Worm (Caenorhabditis elegans) whole organism, L4 larva: ENCODE measurements around the gene ZK863.8.

Source experiments
- F10B5.3 ChIP-seq: sonication (generic microtip); optimal IDR thresholded peaks from 2 replicates; lab custom pipeline; 2016; ENCODE audit warnings: mild to moderate bottlenecking, missing genetic modification characterization, missing compliant biosample characterization
- F49E8.2 ChIP-seq: sonication (generic microtip); optimal IDR thresholded peaks from 2 replicates; lab custom pipeline; 2016; ENCODE audit warnings: missing compliant biosample characterization, mild to moderate bottlenecking, missing genetic modification characterization, borderline replicate concordance
- T26A8.4 ChIP-seq: fragments of 200-800 bp; sonication (Bioruptor generic); IDR thresholded peaks from 2 replicates; pipeline ENCODE4 v1.3.6; 2022; ENCODE audit warnings: missing genetic modification characterization, missing compliant biosample characterization
- Y48G9A.11 ChIP-seq: fragments of 200-800 bp; sonication (Bioruptor generic); IDR thresholded peaks from 2 replicates; pipeline ENCODE4 v1.3.6; 2022; ENCODE audit warnings: missing genetic modification reagents, missing genetic modification characterization, missing compliant biosample characterization
- aha-1 ChIP-seq: fragments of 150-350 bp; peaks from one replicate; lab custom pipeline; 2014; ENCODE audit warnings: missing biosample characterization, missing genetic modification characterization
- attf-4 ChIP-seq: sonication (generic microtip); optimal IDR thresholded peaks from 3 replicates; lab custom pipeline; 2017; ENCODE audit warnings: missing biosample characterization, missing genetic modification characterization
- ces-1 ChIP-seq: fragments of 150-350 bp; sonication (generic microtip); optimal IDR thresholded peaks from 4 replicates; lab custom pipeline; 2014; ENCODE audit warnings: missing biosample characterization, missing genetic modification reagents, missing genetic modification characterization
- daf-16 ChIP-seq, 3 experiments: sonication (generic microtip); optimal IDR thresholded peaks; 2 replicates each; lab custom pipeline; 2016 to 2017; ENCODE audit warnings: missing genetic modification characterization in 3 of 3, missing genetic modification reagents in 3 of 3, mild to moderate bottlenecking in 2 of 3, missing compliant biosample characterization in 2 of 3, missing biosample characterization in 1 of 3, moderate library complexity in 1 of 3
- daf-8 ChIP-seq: fragments of 200-800 bp; sonication (Bioruptor generic); IDR thresholded peaks from 2 replicates; pipeline ENCODE4 v1.3.6; 2022; ENCODE audit warnings: missing genetic modification characterization, missing compliant biosample characterization
- dmd-6 ChIP-seq: fragments of 200-800 bp; sonication (Bioruptor generic); IDR thresholded peaks from 2 replicates; pipeline ENCODE4 v1.3.6; 2022; ENCODE audit warnings: missing genetic modification reagents, missing genetic modification characterization, missing compliant biosample characterization
- dmd-8 ChIP-seq: fragments of 200-800 bp; sonication (Bioruptor generic); IDR thresholded peaks from 2 replicates; pipeline ENCODE4 v1.3.6; 2022; ENCODE audit warnings: missing genetic modification characterization, missing compliant biosample characterization
- dmd-9 ChIP-seq: fragments of 200-800 bp; sonication (Bioruptor generic); IDR thresholded peaks from 2 replicates; pipeline ENCODE4 v1.3.6; 2022; ENCODE audit warnings: missing genetic modification reagents, missing genetic modification characterization, missing compliant biosample characterization
- dve-1 ChIP-seq: sonication (generic microtip); optimal IDR thresholded peaks from 2 replicates; lab custom pipeline; 2017; ENCODE audit warnings: antibody characterized with exemption, mild to moderate bottlenecking, missing genetic modification characterization, missing compliant biosample characterization; ENCODE audit not compliant: insufficient read depth
- hif-1 ChIP-seq, 2 experiments: sonication (generic microtip); optimal IDR thresholded peaks; 2 replicates each; lab custom pipeline; 2016 to 2017; ENCODE audit warnings: missing compliant biosample characterization in 2 of 2, missing genetic modification characterization in 2 of 2, missing genetic modification reagents in 2 of 2, missing genotype in 2 of 2, mild to moderate bottlenecking in 1 of 2
- hlh-11 ChIP-seq: fragments of 200-800 bp; sonication (Bioruptor generic); optimal IDR thresholded peaks from 2 replicates; lab custom pipeline; 2018; ENCODE audit warnings: mild to moderate bottlenecking, missing genetic modification characterization, missing compliant biosample characterization
- hlh-30 ChIP-seq: sonication (generic microtip); optimal IDR thresholded peaks from 2 replicates; lab custom pipeline; 2017; ENCODE audit warnings: antibody characterized with exemption, mild to moderate bottlenecking, missing genetic modification characterization, missing compliant biosample characterization; ENCODE audit not compliant: insufficient read depth
- lin-38 ChIP-seq: fragments of 200-800 bp; sonication (Bioruptor generic); IDR thresholded peaks from 2 replicates; pipeline ENCODE4 v1.3.6; 2022; ENCODE audit warnings: missing genetic modification reagents, missing genetic modification characterization, missing compliant biosample characterization
- lin-39 ChIP-seq: fragments of 150-350 bp; optimal IDR thresholded peaks from 2 replicates; lab custom pipeline; 2014; ENCODE audit warnings: missing biosample characterization, missing genetic modification reagents, missing genetic modification characterization
- madf-5 ChIP-seq, 2 experiments: fragments of 200-800 bp; sonication (Bioruptor generic); IDR thresholded peaks; 2 replicates each; pipeline ENCODE4 v1.3.6; 2022; ENCODE audit warnings: missing compliant biosample characterization in 2 of 2, missing genetic modification characterization in 2 of 2
- madf-9 ChIP-seq: fragments of 200-800 bp; sonication (Bioruptor generic); conservative IDR thresholded peaks from 2 replicates; pipeline ENCODE4 v1.3.6; 2022; ENCODE audit warnings: missing genetic modification reagents, missing genetic modification characterization, missing compliant biosample characterization
- mdl-1 ChIP-seq, 2 experiments: fragments of 150-350 bp in 1 of 2; sonication (generic microtip) in 1 of 2; optimal IDR thresholded peaks; 2 replicates each; lab custom pipeline; 2014 to 2017; ENCODE audit warnings: missing biosample characterization in 2 of 2, missing genetic modification characterization in 2 of 2
- mdt-29 ChIP-seq: fragments of 200-800 bp; sonication (Bioruptor generic); IDR thresholded peaks from 2 replicates; pipeline ENCODE4 v1.3.6; 2022; ENCODE audit warnings: missing genetic modification reagents, missing genetic modification characterization, missing compliant biosample characterization
- mxl-2 ChIP-seq: fragments of 200-800 bp; sonication (Bioruptor generic); conservative IDR thresholded peaks from 2 replicates; pipeline ENCODE4 v1.3.6; 2022; ENCODE audit warnings: missing genetic modification reagents, missing genetic modification characterization, missing compliant biosample characterization
- mxl-3 ChIP-seq: fragments of 200-800 bp; sonication (Bioruptor generic); optimal IDR thresholded peaks from 2 replicates; lab custom pipeline; 2018; ENCODE audit warnings: mild to moderate bottlenecking, missing genetic modification characterization, missing compliant biosample characterization
- nhr-102 ChIP-seq: sonication (generic microtip); optimal IDR thresholded peaks from 2 replicates; lab custom pipeline; 2016; ENCODE audit warnings: mild to moderate bottlenecking, missing genetic modification characterization, moderate library complexity, missing compliant biosample characterization
- nhr-237 ChIP-seq: sonication (generic microtip); optimal IDR thresholded peaks from 2 replicates; lab custom pipeline; 2017; ENCODE audit warnings: missing biosample characterization, missing genetic modification characterization
- nhr-28 ChIP-seq: fragments of 150-350 bp; optimal IDR thresholded peaks from 2 replicates; lab custom pipeline; 2014; ENCODE audit warnings: missing biosample characterization, missing genetic modification characterization
- nhr-48 ChIP-seq: sonication (generic microtip); optimal IDR thresholded peaks from 2 replicates; lab custom pipeline; 2016; ENCODE audit warnings: mild to moderate bottlenecking, missing genetic modification characterization, missing compliant biosample characterization
- nhr-77 ChIP-seq: fragments of 150-350 bp; optimal IDR thresholded peaks from 2 replicates; lab custom pipeline; 2014; ENCODE audit warnings: missing biosample characterization, missing genetic modification characterization
- php-3 ChIP-seq: fragments of 200-800 bp; sonication (Bioruptor generic); IDR thresholded peaks from 2 replicates; pipeline ENCODE4 v1.3.6; 2022; ENCODE audit warnings: missing genetic modification reagents, missing genetic modification characterization, missing compliant biosample characterization
- pqm-1 ChIP-seq: sonication (generic microtip); optimal IDR thresholded peaks from 2 replicates; lab custom pipeline; 2017; ENCODE audit warnings: missing biosample characterization, missing genetic modification characterization
- sdz-12 ChIP-seq: fragments of 200-800 bp; sonication (Bioruptor generic); optimal IDR thresholded peaks from 2 replicates; lab custom pipeline; 2018; ENCODE audit warnings: mild to moderate bottlenecking, missing genetic modification characterization, missing compliant biosample characterization
- set-16 ChIP-seq: fragments of 200-800 bp; sonication (Bioruptor generic); IDR thresholded peaks from 2 replicates; pipeline ENCODE4 v1.3.6; 2022; ENCODE audit warnings: missing genetic modification reagents, missing genetic modification characterization, missing compliant biosample characterization
- skn-1 ChIP-seq: fragments of 150-350 bp; optimal IDR thresholded peaks from 2 replicates; lab custom pipeline; 2014; ENCODE audit warnings: missing biosample characterization, missing genetic modification characterization
- snpc-1.2 ChIP-seq: fragments of 200-800 bp; sonication (Bioruptor generic); IDR thresholded peaks from 2 replicates; pipeline ENCODE4 v1.3.6; 2022; ENCODE audit warnings: missing genetic modification reagents, missing genetic modification characterization, missing compliant biosample characterization
- snpc-4 ChIP-seq: fragments of 150-350 bp; optimal IDR thresholded peaks from 2 replicates; lab custom pipeline; 2014; ENCODE audit warnings: missing biosample characterization, missing genetic modification characterization
- tra-1 ChIP-seq: fragments of 200-800 bp; sonication (Bioruptor generic); IDR thresholded peaks from 2 replicates; pipeline ENCODE4 v1.3.6; 2022; ENCODE audit warnings: missing genetic modification reagents, missing genetic modification characterization, missing compliant biosample characterization
- unc-130 ChIP-seq: sonication (generic microtip); optimal IDR thresholded peaks from 2 replicates; lab custom pipeline; 2016; ENCODE audit warnings: missing genetic modification reagents, missing genetic modification characterization, missing compliant biosample characterization
- unc-62 ChIP-seq, 3 experiments: fragments of 150-350 bp in 1 of 3; sonication (generic microtip); optimal IDR thresholded peaks in 2 of 3; peaks in 1 of 3; 1 replicate in 1 of 3; 2 replicates in 2 of 3; lab custom pipeline; 2014 to 2017; ENCODE audit warnings: missing biosample characterization in 3 of 3, missing genetic modification characterization in 3 of 3, missing genetic modification reagents in 3 of 3, missing genotype in 1 of 3
- zfp-2 ChIP-seq: sonication (generic microtip); optimal IDR thresholded peaks from 2 replicates; lab custom pipeline; 2016; ENCODE audit warnings: mild to moderate bottlenecking, missing genetic modification characterization, missing compliant biosample characterization
- zip-2 ChIP-seq: fragments of 150-350 bp; optimal IDR thresholded peaks from 2 replicates; lab custom pipeline; 2014; ENCODE audit warnings: missing biosample characterization, missing genetic modification characterization
- ztf-11 ChIP-seq: fragments of 150-350 bp; optimal IDR thresholded peaks from 2 replicates; lab custom pipeline; 2014; ENCODE audit warnings: missing biosample characterization, missing genetic modification characterization

ZK863.8 gene

DNA sequence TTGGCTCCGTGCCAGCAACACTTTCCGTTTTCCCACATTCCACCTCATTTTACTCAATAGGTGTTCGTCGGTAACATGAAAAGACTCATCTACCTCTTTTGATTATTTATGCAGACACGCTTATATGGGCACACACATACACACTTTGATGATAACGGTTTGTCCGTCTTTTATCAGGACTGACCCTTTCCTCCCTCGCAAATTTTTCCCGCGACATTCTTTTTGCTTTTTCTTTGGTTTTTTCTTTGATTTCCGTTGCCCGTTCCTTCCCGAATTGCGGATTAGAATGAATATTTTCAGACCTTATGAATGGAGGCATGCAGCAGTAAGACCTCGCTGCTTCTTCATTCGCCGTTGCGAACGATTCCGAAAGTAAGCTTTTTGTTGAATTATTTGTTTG lies 25.7 kb upstream of the ZK863.8 start, which contains the start of gene vab-8 (continued):
- TF ChIP-seq zfp-2 (tag; lab: Kevin White, UChicago) (no peak), dmd-8 (GFP tag; lab: Robert Waterston, UW) (no peak)

DNA sequence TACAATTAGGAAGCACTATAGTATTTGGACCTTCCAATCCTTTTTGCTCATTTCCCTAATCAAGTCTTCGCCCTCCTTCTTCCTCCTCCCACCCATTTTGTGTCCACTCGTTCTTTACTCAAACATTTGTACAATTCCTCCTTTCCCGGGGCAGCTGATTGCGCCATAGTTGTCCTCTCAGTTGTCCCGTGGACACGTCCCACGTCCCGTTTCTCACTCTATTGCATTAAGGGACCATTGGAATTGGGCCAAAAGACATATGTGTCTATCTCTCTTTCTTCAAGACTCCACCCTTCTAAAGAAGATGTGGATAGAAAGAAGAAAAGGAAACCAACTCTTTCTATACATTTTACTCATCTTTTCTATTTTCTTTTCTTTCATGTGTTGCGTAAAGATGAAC lies 23.8 kb upstream of the ZK863.8 start:
- TF ChIP-seq aha-1 (peak; percentile 78), ces-1 (GFP tag; lab: Kevin White, UChicago) (peak; percentile 21), nhr-237 (tag; lab: Kevin White, UChicago) (no peak)

DNA sequence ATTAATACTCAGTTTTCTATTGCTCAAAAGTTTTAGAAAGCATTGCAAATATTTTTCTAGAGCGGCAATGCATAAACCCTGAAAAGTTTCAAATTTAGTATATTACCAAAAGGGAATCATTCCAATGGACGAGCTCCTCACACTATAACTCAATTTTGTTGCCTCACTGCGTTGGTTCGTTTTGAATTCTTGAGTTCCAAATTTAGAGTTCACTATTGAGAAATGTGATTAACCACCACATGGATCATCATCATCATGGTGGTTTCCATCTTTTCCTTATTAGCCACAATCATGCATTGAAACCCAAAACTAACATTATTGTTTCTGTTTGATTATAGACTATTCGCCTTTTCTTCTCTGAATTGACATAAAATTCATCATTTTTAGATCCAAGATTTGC lies 22.6 kb upstream of the ZK863.8 start:
- TF ChIP-seq set-16 (no peak), lin-39 (tag; lab: Kevin White, UChicago) (no peak), snpc-4 (tag; lab: Kevin White, UChicago) (no peak), lin-38 (GFP tag; lab: Robert Waterston, UW) (no peak), F49E8.2 (tag; lab: Kevin White, UChicago) (no peak), ztf-11 (no peak), Y48G9A.11 (GFP tag; lab: Robert Waterston, UW) (no peak), ces-1 (GFP tag; lab: Kevin White, UChicago) (peak; percentile 34), unc-130 (no peak)

DNA sequence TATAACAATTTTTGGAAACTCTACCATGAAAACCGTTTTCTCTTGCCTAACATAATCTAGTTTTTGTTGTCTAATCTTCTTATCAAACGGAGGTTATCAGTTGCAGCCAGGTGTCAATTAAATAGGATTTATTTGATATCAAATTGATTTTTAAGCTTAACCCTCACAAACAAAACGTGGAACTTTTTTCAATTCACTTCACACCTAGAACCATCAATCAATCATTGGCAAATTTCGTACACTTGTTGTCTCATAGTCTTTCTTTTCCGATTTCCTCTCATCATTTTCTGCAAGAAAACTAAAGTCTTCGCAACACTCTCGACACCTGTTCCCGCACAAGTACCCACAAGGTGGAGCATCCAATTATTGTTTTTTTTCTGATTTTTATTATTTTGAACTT lies 21.4 kb upstream of the ZK863.8 start:
- TF ChIP-seq unc-62 (GFP tag; optimal IDR thresholded peaks at IDR 0.05 in 1 of 2; lab: Kevin White, UChicago) (peak in 1 of 2 experiments; percentile 58), unc-62 (tag; optimal IDR thresholded peaks at IDR 0.05; lab: Kevin White, UChicago) (no peak), hlh-11 (tag; lab: Kevin White, UChicago) (no peak), pqm-1 (peak; percentile 3), madf-5 (GFP tag; IDR thresholded peaks at IDR 0.05; lab: Robert Waterston, UW) (no peak), dve-1 (tag; lab: Kevin White, UChicago) (peak; percentile 15), dmd-6 (GFP tag; lab: Robert Waterston, UW) (peak; percentile 87), daf-16 (GFP tag; optimal IDR thresholded peaks at IDR 0.05; lab: Kevin White, UChicago) (peak in 1 of 2 experiments; percentile 65), daf-16 (tag; optimal IDR thresholded peaks at IDR 0.05; lab: Kevin White, UChicago) (no peak)
- TF ChIP-seq, all 104 proteins: peak for 5

DNA sequence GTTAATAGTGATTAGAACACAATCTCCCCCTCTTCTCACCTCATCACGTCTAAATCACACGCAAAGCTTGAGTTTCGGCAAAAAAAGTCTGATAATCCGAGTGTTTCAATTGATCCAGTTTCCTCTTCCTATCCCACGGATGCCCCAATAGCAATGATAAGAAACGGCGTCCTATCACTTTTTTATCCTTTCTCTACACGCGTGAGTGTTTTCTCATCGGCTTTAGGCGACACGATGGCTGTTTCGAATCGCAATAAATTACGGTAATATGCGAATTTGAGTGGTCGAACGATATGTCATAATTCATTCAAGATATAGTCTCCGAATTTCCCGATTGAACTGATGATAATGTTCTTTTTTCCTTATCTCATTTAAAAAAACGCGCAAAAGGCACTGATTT lies 12.2 kb upstream of the ZK863.8 start:
- TF ChIP-seq Y48G9A.11 (GFP tag; lab: Robert Waterston, UW) (no peak), lin-39 (tag; lab: Kevin White, UChicago) (no peak), snpc-1.2 (GFP tag; lab: Robert Waterston, UW) (no peak), dmd-9 (GFP tag; lab: Robert Waterston, UW) (no peak), mxl-2 (GFP tag; lab: Robert Waterston, UW) (no peak), nhr-28 (peak; percentile 63), zip-2 (tag; lab: Kevin White, UChicago) (no peak), T26A8.4 (GFP tag; lab: Robert Waterston, UW) (no peak), sdz-12 (GFP tag; lab: Kevin White, UChicago) (no peak), daf-8 (GFP tag; lab: Robert Waterston, UW) (no peak), php-3 (GFP tag; lab: Robert Waterston, UW) (0 out of 2 replicates have a peak, but pooled peaks have one; percentile 14), hlh-11 (tag; lab: Kevin White, UChicago) (peak; percentile 72), nhr-102 (tag; lab: Kevin White, UChicago) (no peak), mdt-29 (GFP tag; lab: Robert Waterston, UW) (no peak), nhr-48 (tag; lab: Kevin White, UChicago) (peak; percentile 60), madf-5 (GFP tag; IDR thresholded peaks at IDR 0.05; lab: Robert Waterston, UW) (no peak), nhr-77 (tag; lab: Kevin White, UChicago) (no peak), nhr-237 (tag; lab: Kevin White, UChicago) (no peak), F10B5.3 (tag; lab: Kevin White, UChicago) (no peak), attf-4 (tag; lab: Kevin White, UChicago) (no peak), unc-62 (GFP tag; optimal IDR thresholded peaks at IDR 0.05 in 1 of 2; lab: Kevin White, UChicago) (no peak), unc-62 (tag; optimal IDR thresholded peaks at IDR 0.05; lab: Kevin White, UChicago) (no peak), tra-1 (GFP tag; lab: Robert Waterston, UW) (no peak), mxl-3 (GFP tag; lab: Kevin White, UChicago) (peak; percentile 77), hif-1 (tag; optimal IDR thresholded peaks at IDR 0.05; lab: Kevin White, UChicago) (no peak), hlh-30 (tag; lab: Kevin White, UChicago) (peak; percentile 34), F49E8.2 (tag; lab: Kevin White, UChicago) (no peak), aha-1 (no peak), mdl-1 (tag; optimal IDR thresholded peaks at IDR 0.05; lab: Kevin White, UChicago) (peak in 1 of 2 experiments; percentile 57), skn-1 (tag; lab: Kevin White, UChicago) (no peak), madf-9 (GFP tag; lab: Robert Waterston, UW) (no peak)
